Worm (Caenorhabditis elegans) whole organism, L1 larva: Measurements from ENCODE around the gene ddr-1.

Experiments used
- C34B4.2 ChIP-seq: sonication (generic microtip); optimal IDR thresholded peaks from 2 replicates; lab custom pipeline; 2017; ENCODE audit warnings: mild to moderate bottlenecking, missing genetic modification characterization, missing compliant biosample characterization
- nhr-11 ChIP-seq: fragments of 150-350 bp; optimal IDR thresholded peaks from 2 replicates; lab custom pipeline; 2014; ENCODE audit warnings: missing biosample characterization, missing genetic modification characterization
- tbx-2 ChIP-seq: sonication (generic microtip); optimal IDR thresholded peaks from 2 replicates; lab custom pipeline; 2016; ENCODE audit warnings: missing genetic modification characterization, missing compliant biosample characterization
- unc-62 ChIP-seq: fragments of 150-350 bp; optimal IDR thresholded peaks from 2 replicates; lab custom pipeline; 2014; ENCODE audit warnings: missing biosample characterization, missing genetic modification reagents, missing genetic modification characterization

DNA sequence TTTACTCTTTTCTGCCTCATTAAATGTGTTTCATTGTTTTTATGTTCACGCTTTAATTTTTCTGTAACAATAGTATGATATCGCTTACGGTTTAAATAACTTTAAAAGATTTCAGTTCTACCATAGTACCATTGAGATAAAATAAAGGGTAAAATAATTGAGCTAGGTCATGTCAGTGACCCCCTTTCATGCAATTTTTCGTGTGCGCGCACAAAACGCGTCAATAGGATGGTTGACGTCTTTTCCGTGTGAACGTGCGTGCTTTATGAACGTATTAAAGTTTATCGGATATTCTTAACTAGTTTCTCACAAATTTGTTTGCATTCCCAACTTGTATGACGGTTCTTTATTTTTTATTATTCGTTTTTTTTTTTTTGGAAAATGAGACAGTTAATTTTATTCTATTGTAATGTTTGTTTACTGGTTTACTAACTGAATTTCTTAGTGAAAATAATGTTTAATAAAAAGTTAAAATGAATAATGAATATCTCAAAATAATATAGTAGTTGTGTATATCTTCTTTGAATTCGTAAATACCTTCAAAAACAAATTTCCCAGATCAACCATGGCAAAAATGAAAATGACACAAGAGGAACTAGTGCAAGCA lies 25.0 kb downstream of the ddr-1 start, which contains the start of gene C25F6.1:
- TF ChIP-seq tbx-2 (tag; lab: Kevin White, UChicago) (no peak), unc-62 (no peak), C34B4.2 (tag; lab: Kevin White, UChicago) (no peak), nhr-11 (no peak)
